Worm (Caenorhabditis elegans) whole organism, L4 larva: ENCODE data around the gene cey-4.

ENCODE experiments used
- ama-1 ChIP-seq: fragments of 150-350 bp; optimal IDR thresholded peaks from 2 replicates; lab custom pipeline; 2014; ENCODE audit warnings: inconsistent platforms, mixed read lengths
- fkh-10 ChIP-seq: fragments of 150-350 bp; optimal IDR thresholded peaks from 2 replicates; lab custom pipeline; 2014; ENCODE audit warnings: missing biosample characterization, missing genetic modification reagents, missing genetic modification characterization
- spr-3 ChIP-seq: fragments of 200-800 bp; sonication (Bioruptor generic); optimal IDR thresholded peaks from 2 replicates; lab custom pipeline; 2018; ENCODE audit warnings: mild to moderate bottlenecking, missing genetic modification characterization, missing compliant biosample characterization
- ztf-7 ChIP-seq: fragments of 150-350 bp; optimal IDR thresholded peaks from 2 replicates; lab custom pipeline; 2014; ENCODE audit warnings: missing biosample characterization, missing genetic modification characterization

- no peak for TF ChIP-seq ztf-7 (tag; lab: Kevin White, UChicago)
- no peak for TF ChIP-seq ama-1
- no peak for TF ChIP-seq spr-3 (GFP tag; lab: Kevin White, UChicago)
- TF ChIP-seq fkh-10 (GFP tag; lab: Kevin White, UChicago): no peak
Measured at ce11 chrIII:10857984-10858383, 10.5 kb downstream of the cey-4 start, which contains the start of gene oxi-1.
